Worm (Caenorhabditis elegans): ENCODE results near the gene T19C3.7.

Gene T19C3.7

ce11 chrIII:600316-600932, 35.5 kb downstream of the T19C3.7 start, which contains the start of gene lec-6 (continued):
- TF ChIP-seq egrh-3 (GFP tag; IDR thresholded peaks at IDR 0.05) (no peak), sptf-2 (GFP tag; optimal IDR thresholded peaks at IDR 0.05) (no peak), sdz-38 (tag; optimal IDR thresholded peaks at IDR 0.05) (no peak), xnd-1 (tag; optimal IDR thresholded peaks at IDR 0.05) (no peak), mes-4 (tag; optimal IDR thresholded peaks at IDR 0.05) (no peak), madf-10 (tag; optimal IDR thresholded peaks at IDR 0.05) (no peak), F52B5.7 (tag; optimal IDR thresholded peaks at IDR 0.05) (no peak), unc-62 (GFP tag; optimal IDR thresholded peaks at IDR 0.05) (no peak), chd-7 (tag; optimal IDR thresholded peaks at IDR 0.05) (no peak), die-1 (tag; optimal IDR thresholded peaks at IDR 0.05) (no peak), nfya-2 (GFP tag; IDR thresholded peaks at IDR 0.05) (no peak), lin-54 (GFP tag; optimal IDR thresholded peaks at IDR 0.05) (no peak), Y56A3A.18 (GFP tag; IDR thresholded peaks at IDR 0.05) (no peak), fkh-3 (tag; optimal IDR thresholded peaks at IDR 0.05) (no peak), attf-5 (GFP tag; optimal IDR thresholded peaks at IDR 0.05) (no peak), nhr-90 (tag; optimal IDR thresholded peaks at IDR 0.05) (peak; percentile 49), F10E7.11 (tag; optimal IDR thresholded peaks at IDR 0.05) (no peak), tbx-9 (tag; optimal IDR thresholded peaks at IDR 0.05; ENCODE audit: borderline replicate concordance) (no peak), lin-26 (GFP tag; IDR thresholded peaks at IDR 0.05) (no peak), ztf-6 (GFP tag; IDR thresholded peaks at IDR 0.05) (no peak), ekl-4 (GFP tag; IDR thresholded peaks at IDR 0.05) (no peak), F37B4.10 (GFP tag; IDR thresholded peaks at IDR 0.05) (no peak), zim-3 (tag; optimal IDR thresholded peaks at IDR 0.05) (no peak), snpc-1.3 (tag; optimal IDR thresholded peaks at IDR 0.05; ENCODE audit: insufficient read depth) (no peak), gei-17 (GFP tag; optimal IDR thresholded peaks at IDR 0.05) (no peak), ztf-18 (tag; optimal IDR thresholded peaks at IDR 0.05) (no peak), Y79H2A.3 (GFP tag; conservative IDR thresholded peaks at IDR 0.05) (no peak), snpc-1.1 (tag; optimal IDR thresholded peaks at IDR 0.05; ENCODE audit: insufficient read depth) (no peak), F23B12.7 (tag; optimal IDR thresholded peaks at IDR 0.05; ENCODE audit: insufficient read depth) (peak; percentile 35), lsl-1 (GFP tag; optimal IDR thresholded peaks at IDR 0.05) (no peak), ets-4 (GFP tag; optimal IDR thresholded peaks at IDR 0.05) (peak; percentile 70), hmg-1.2 (GFP tag; IDR thresholded peaks at IDR 0.05) (no peak), B0035.1 (tag; optimal IDR thresholded peaks at IDR 0.05) (no peak), ztf-22 (GFP tag; optimal IDR thresholded peaks at IDR 0.05) (peak; percentile 5), nfyb-1 (GFP tag; IDR thresholded peaks at IDR 0.05) (no peak), aptf-3 (GFP tag; IDR thresholded peaks at IDR 0.05) (no peak), F39B2.1 (GFP tag; IDR thresholded peaks at IDR 0.05) (no peak), nfya-1 (tag; optimal IDR thresholded peaks at IDR 0.05; ENCODE audit: borderline replicate concordance, insufficient read depth) (no peak), hlh-26 (GFP tag; conservative IDR thresholded peaks at IDR 0.05) (no peak), egl-18 (GFP tag; IDR thresholded peaks at IDR 0.05) (no peak), ama-1 (optimal IDR thresholded peaks at IDR 0.05) (no peak), ama-1 (GFP tag; optimal IDR thresholded peaks at IDR 0.05) (no peak), ceh-58 (GFP tag; IDR thresholded peaks at IDR 0.05) (no peak), dox-1 (GFP tag; IDR thresholded peaks at IDR 0.05) (0 out of 2 replicates have a peak, but pooled peaks have one; percentile 59), bed-1 (GFP tag; IDR thresholded peaks at IDR 0.05) (no peak), dpff-1 (tag; optimal IDR thresholded peaks at IDR 0.05) (no peak), rcor-1 (GFP tag; IDR thresholded peaks at IDR 0.05) (no peak), mel-28 (tag; optimal IDR thresholded peaks at IDR 0.05; ENCODE audit: borderline replicate concordance) (no peak), atf-7 (tag; optimal IDR thresholded peaks at IDR 0.05) (peak; percentile 27)
